Fruit fly (Drosophila melanogaster) whole organism, prepupa: Measurements from ENCODE around the gene rno.

Experiments
- Blimp-1 ChIP-seq: fragments of 200-800 bp; sonication (Bioruptor generic); optimal IDR thresholded peaks from 3 replicates; lab custom pipeline; 2017; ENCODE audit warnings: missing biosample characterization, missing genetic modification characterization, mild to moderate bottlenecking, moderate library complexity, missing genetic modification reagents
- CG10631 ChIP-seq: fragments of 200-800 bp; sonication (Bioruptor generic); optimal IDR thresholded peaks from 2 replicates; lab custom pipeline; 2016; ENCODE audit warnings: missing biosample characterization, missing genetic modification characterization
- CG10669 ChIP-seq: fragments of 200-800 bp; sonication (Bioruptor generic); optimal IDR thresholded peaks from 3 replicates; lab custom pipeline; 2018; ENCODE audit warnings: missing biosample characterization, mild to moderate bottlenecking, missing genetic modification characterization, moderate library complexity
- CG11294 ChIP-seq: fragments of 200-800 bp; sonication (Bioruptor generic); IDR thresholded peaks from 2 replicates; pipeline ENCODE4 v1.3.6; 2022; ENCODE audit warnings: missing biosample characterization, missing genetic modification characterization
- CG11762 ChIP-seq: fragments of 200-800 bp; sonication (Bioruptor generic); optimal IDR thresholded peaks from 3 replicates; lab custom pipeline; 2016; ENCODE audit warnings: missing biosample characterization, missing genetic modification characterization; ENCODE audit not compliant: insufficient read depth
- CG15336 ChIP-seq: fragments of 200-800 bp; sonication (Bioruptor generic); IDR thresholded peaks from 2 replicates; pipeline ENCODE4 v1.3.6; 2022; ENCODE audit warnings: missing biosample characterization, missing genetic modification characterization
- CG1621 ChIP-seq: fragments of 200-800 bp; sonication (Bioruptor generic); optimal IDR thresholded peaks from 3 replicates; lab custom pipeline; 2018; ENCODE audit warnings: missing biosample characterization, mild to moderate bottlenecking, missing genetic modification characterization
- CG16779 ChIP-seq: fragments of 200-800 bp; sonication (Bioruptor generic); optimal IDR thresholded peaks from 3 replicates; lab custom pipeline; 2017; ENCODE audit warnings: missing biosample characterization, mild to moderate bottlenecking, missing genetic modification characterization
- CG3032 ChIP-seq: fragments of 200-800 bp; optimal IDR thresholded peaks from 2 replicates; lab custom pipeline; 2019; ENCODE audit warnings: missing biosample characterization, mild to moderate bottlenecking, missing genetic modification characterization, moderate library complexity
- CG31627 ChIP-seq: fragments of 200-800 bp; sonication (Bioruptor generic); optimal IDR thresholded peaks from 3 replicates; lab custom pipeline; 2016; ENCODE audit warnings: missing biosample characterization, missing genetic modification characterization
- CG32006 ChIP-seq: fragments of 200-800 bp; sonication (Bioruptor generic); optimal IDR thresholded peaks from 3 replicates; lab custom pipeline; 2017; ENCODE audit warnings: missing biosample characterization, mild to moderate bottlenecking, missing genetic modification characterization
- CG34406 ChIP-seq: fragments of 200-800 bp; sonication (Bioruptor generic); optimal IDR thresholded peaks from 3 replicates; lab custom pipeline; 2016; ENCODE audit warnings: missing biosample characterization, missing genetic modification characterization
- CG3919 ChIP-seq: fragments of 200-800 bp; sonication (Bioruptor generic); optimal IDR thresholded peaks from 3 replicates; lab custom pipeline; 2016; ENCODE audit warnings: missing biosample characterization, missing genetic modification characterization
- CG4318 ChIP-seq: fragments of 200-800 bp; sonication (Bioruptor generic); optimal IDR thresholded peaks from 3 replicates; lab custom pipeline; 2017; ENCODE audit warnings: missing biosample characterization, mild to moderate bottlenecking, missing genetic modification characterization
- CG6163 ChIP-seq: fragments of 200-800 bp; sonication (Bioruptor generic); IDR thresholded peaks from 3 replicates; pipeline ENCODE4 v1.3.6; 2022; ENCODE audit warnings: missing biosample characterization, missing genetic modification characterization
- CG6276 ChIP-seq: fragments of 200-800 bp; sonication (Bioruptor generic); optimal IDR thresholded peaks from 2 replicates; lab custom pipeline; 2017; ENCODE audit warnings: missing biosample characterization, mild to moderate bottlenecking, missing genetic modification characterization
- CG6808 ChIP-seq: fragments of 200-800 bp; sonication (Bioruptor generic); optimal IDR thresholded peaks from 3 replicates; lab custom pipeline; 2017; ENCODE audit warnings: missing biosample characterization, missing genetic modification characterization, mild to moderate bottlenecking, moderate library complexity, missing genetic modification reagents
- CG6854 ChIP-seq: fragments of 200-800 bp; sonication (Bioruptor generic); optimal IDR thresholded peaks from 2 replicates; lab custom pipeline; 2017; ENCODE audit warnings: missing biosample characterization, mild to moderate bottlenecking, missing genetic modification characterization
- CG7368 ChIP-seq: fragments of 200-800 bp; sonication (Bioruptor generic); optimal IDR thresholded peaks from 3 replicates; lab custom pipeline; 2016; ENCODE audit warnings: missing biosample characterization, missing genetic modification characterization
- CG8119 ChIP-seq: fragments of 200-800 bp; sonication (Bioruptor generic); IDR thresholded peaks from 3 replicates; pipeline ENCODE4 v1.3.6; 2022; ENCODE audit warnings: missing biosample characterization, missing genetic modification characterization
- CG8632 ChIP-seq: fragments of 200-800 bp; sonication (Bioruptor generic); optimal IDR thresholded peaks from 3 replicates; lab custom pipeline; 2016; ENCODE audit warnings: missing biosample characterization, missing genetic modification characterization
- Eip75B ChIP-seq: fragments of 200-800 bp; sonication (Bioruptor generic); optimal IDR thresholded peaks from 3 replicates; lab custom pipeline; 2016; ENCODE audit warnings: missing biosample characterization, missing genetic modification characterization
- Eip78C ChIP-seq: fragments of 200-800 bp; sonication (Bioruptor generic); peaks from one replicate; lab custom pipeline; 2016; ENCODE audit warnings: missing biosample characterization, missing genetic modification characterization
- Eip93F ChIP-seq: fragments of 200-800 bp; sonication (Bioruptor generic); optimal IDR thresholded peaks from 2 replicates; lab custom pipeline; 2016; ENCODE audit warnings: missing biosample characterization, mild to moderate bottlenecking, missing genetic modification characterization
- Ets96B ChIP-seq: fragments of 200-800 bp; optimal IDR thresholded peaks from 2 replicates; lab custom pipeline; 2019; ENCODE audit warnings: missing biosample characterization, mild to moderate bottlenecking, missing genetic modification characterization, moderate library complexity
- Gug ChIP-seq: fragments of 200-800 bp; sonication (Bioruptor generic); IDR thresholded peaks from 2 replicates; pipeline ENCODE4 v1.3.6; 2022; ENCODE audit warnings: missing biosample characterization, missing genetic modification characterization
- Hr39 ChIP-seq: fragments of 200-800 bp; sonication (Bioruptor generic); optimal IDR thresholded peaks from 2 replicates; lab custom pipeline; 2016; ENCODE audit warnings: missing biosample characterization, missing genetic modification characterization
- Hr4 ChIP-seq: fragments of 200-800 bp; sonication (Bioruptor generic); optimal IDR thresholded peaks from 3 replicates; lab custom pipeline; 2016; ENCODE audit warnings: missing biosample characterization, missing genetic modification characterization
- Lpt ChIP-seq: fragments of 200-800 bp; sonication (Bioruptor generic); optimal IDR thresholded peaks from 3 replicates; lab custom pipeline; 2016; ENCODE audit warnings: missing biosample characterization, missing genetic modification characterization
- Met ChIP-seq: fragments of 200-800 bp; sonication (Bioruptor generic); optimal IDR thresholded peaks from 3 replicates; lab custom pipeline; 2016; ENCODE audit warnings: missing biosample characterization, missing genetic modification characterization
- OdsH ChIP-seq: fragments of 200-800 bp; sonication (Bioruptor generic); optimal IDR thresholded peaks from 3 replicates; lab custom pipeline; 2016; ENCODE audit warnings: missing biosample characterization, missing genetic modification characterization
- Smox ChIP-seq: fragments of 200-800 bp; sonication (Bioruptor generic); optimal IDR thresholded peaks from 3 replicates; lab custom pipeline; 2016; ENCODE audit warnings: missing biosample characterization, missing genetic modification characterization
- Sox102F ChIP-seq: fragments of 200-800 bp; sonication (Bioruptor generic); optimal IDR thresholded peaks from 2 replicates; lab custom pipeline; 2016; ENCODE audit warnings: missing biosample characterization, mild to moderate bottlenecking, missing genetic modification characterization
- Sox14 ChIP-seq: fragments of 200-800 bp; sonication (Bioruptor generic); optimal IDR thresholded peaks from 3 replicates; lab custom pipeline; 2016; ENCODE audit warnings: missing biosample characterization, missing genetic modification characterization
- achi ChIP-seq: fragments of 200-800 bp; sonication (Bioruptor generic); optimal IDR thresholded peaks from 3 replicates; lab custom pipeline; 2016; ENCODE audit warnings: missing biosample characterization, missing genetic modification characterization
- acj6 ChIP-seq: fragments of 200-800 bp; sonication (Bioruptor generic); optimal IDR thresholded peaks from 3 replicates; lab custom pipeline; 2016; ENCODE audit warnings: missing biosample characterization, missing genetic modification characterization
- cyc ChIP-seq: fragments of 200-800 bp; sonication (Bioruptor generic); optimal IDR thresholded peaks from 3 replicates; lab custom pipeline; 2016; ENCODE audit warnings: missing biosample characterization, missing genetic modification characterization
- dac ChIP-seq: fragments of 200-800 bp; sonication (Bioruptor generic); optimal IDR thresholded peaks from 2 replicates; lab custom pipeline; 2017; ENCODE audit warnings: missing biosample characterization, mild to moderate bottlenecking, missing genetic modification characterization
- eg ChIP-seq: fragments of 200-800 bp; sonication (Bioruptor generic); IDR thresholded peaks from 3 replicates; pipeline ENCODE4 v1.3.6; 2022; ENCODE audit warnings: missing biosample characterization, missing genetic modification characterization
- esn ChIP-seq: fragments of 200-800 bp; sonication (Bioruptor generic); optimal IDR thresholded peaks from 2 replicates; lab custom pipeline; 2016; ENCODE audit warnings: missing biosample characterization, mild to moderate bottlenecking, missing genetic modification characterization, moderate library complexity
- fd59A ChIP-seq: fragments of 200-800 bp; sonication (Bioruptor generic); optimal IDR thresholded peaks from 2 replicates; lab custom pipeline; 2017; ENCODE audit warnings: missing biosample characterization, mild to moderate bottlenecking, missing genetic modification characterization, missing genetic modification reagents
- fd85E ChIP-seq: fragments of 200-800 bp; sonication (Bioruptor generic); optimal IDR thresholded peaks from 3 replicates; lab custom pipeline; 2016; ENCODE audit warnings: missing biosample characterization, missing genetic modification characterization
- fkh ChIP-seq: fragments of 200-800 bp; sonication (Bioruptor generic); optimal IDR thresholded peaks from 3 replicates; lab custom pipeline; 2017; ENCODE audit warnings: missing biosample characterization, mild to moderate bottlenecking, missing genetic modification characterization, moderate library complexity
- net ChIP-seq: fragments of 200-800 bp; sonication (Bioruptor generic); optimal IDR thresholded peaks from 3 replicates; lab custom pipeline; 2016; ENCODE audit warnings: missing biosample characterization, missing genetic modification characterization
- salr ChIP-seq, 2 experiments: fragments of 200-800 bp; sonication (Bioruptor generic); optimal IDR thresholded peaks; 3 replicates each; lab custom pipeline; 2016 to 2018; ENCODE audit warnings: missing biosample characterization in 2 of 2, missing genetic modification characterization in 2 of 2, mild to moderate bottlenecking in 1 of 2
- spab ChIP-seq: fragments of 200-800 bp; sonication (Bioruptor generic); optimal IDR thresholded peaks from 2 replicates; lab custom pipeline; 2017; ENCODE audit warnings: missing biosample characterization, mild to moderate bottlenecking, missing genetic modification characterization, missing genetic modification reagents
- ss ChIP-seq, 2 experiments: fragments of 200-800 bp; sonication (Bioruptor generic); optimal IDR thresholded peaks; 2 replicates in 1 of 2; 3 replicates in 1 of 2; lab custom pipeline; 2017 to 2018; ENCODE audit warnings: mild to moderate bottlenecking in 2 of 2, missing biosample characterization in 2 of 2, missing genetic modification characterization in 2 of 2, moderate library complexity in 1 of 2
- svp ChIP-seq: fragments of 200-800 bp; sonication (Bioruptor generic); peaks from one replicate; lab custom pipeline; 2016; ENCODE audit warnings: missing biosample characterization, missing genetic modification characterization
- topi ChIP-seq: fragments of 200-800 bp; sonication (Bioruptor generic); optimal IDR thresholded peaks from 3 replicates; lab custom pipeline; 2016; ENCODE audit warnings: missing biosample characterization, missing genetic modification characterization
- vri ChIP-seq: fragments of 200-800 bp; sonication (Bioruptor generic); optimal IDR thresholded peaks from 3 replicates; lab custom pipeline; 2016; ENCODE audit warnings: missing biosample characterization, mild to moderate bottlenecking, missing genetic modification characterization

rno gene

DNA sequence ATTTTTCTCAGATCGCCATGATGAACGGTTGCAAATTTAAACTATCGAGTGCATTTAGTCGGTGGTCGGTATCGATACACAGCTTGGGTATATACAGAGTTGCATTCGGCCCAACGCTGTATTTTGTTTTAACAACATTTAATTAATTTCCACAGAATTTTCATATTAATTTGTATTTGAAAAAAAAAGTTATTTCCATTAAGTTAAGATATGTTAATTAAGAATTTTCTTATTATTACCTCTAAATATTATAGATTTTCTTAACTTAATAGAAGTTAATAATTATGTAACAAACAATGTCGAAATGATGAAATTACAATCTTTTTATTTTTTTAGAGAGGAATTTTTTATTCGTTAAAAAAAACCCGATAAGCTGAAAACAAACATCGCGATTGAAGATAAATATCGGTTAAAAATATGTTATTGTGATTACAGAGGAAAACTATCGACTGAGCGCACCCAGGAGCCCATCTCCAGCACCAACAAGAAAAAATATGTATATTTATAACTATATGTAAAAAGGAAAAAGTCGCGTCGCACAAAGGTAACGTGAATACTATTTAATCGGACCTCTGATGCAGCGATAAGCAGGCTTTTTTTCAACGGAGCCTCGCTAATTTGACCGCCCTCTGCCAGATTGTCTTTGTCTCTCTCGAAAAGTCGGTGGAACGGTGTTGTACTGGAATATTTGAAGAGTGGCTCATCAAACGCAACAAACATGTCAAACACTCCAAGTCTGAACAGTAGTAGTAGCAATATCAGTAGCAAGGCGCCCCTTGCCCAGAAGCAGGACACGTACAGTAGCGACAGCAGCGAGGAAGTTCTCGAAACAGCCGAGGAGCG is at the start of gene rno, which contains the start of gene mri:
TSS of gene rno (minus strand) at position 9 of the 843 bp plus-strand sequence.
TSS of gene mri (plus strand) at position 421 of the 843 bp plus-strand sequence.
- TF ChIP-seq OdsH (GFP tag; lab: Kevin White, UChicago): peak; percentile 59
- peak; percentile 24 for TF ChIP-seq Sox14
- no peak for TF ChIP-seq Hr39 (GFP tag; lab: Kevin White, UChicago)
- TF ChIP-seq Gug (GFP tag; lab: Robert Waterston, UW): 0 out of 2 replicates have a peak, but pooled peaks have one; percentile 25
- no peak for TF ChIP-seq CG4318 (GFP tag; lab: Kevin White, UChicago)
- TF ChIP-seq CG6163 (GFP tag; lab: Robert Waterston, UW): peak; percentile 52; the same call in 2 of the 3 replicates
- TF ChIP-seq CG15336: peak; percentile 34; the same call in 1 of the 2 replicates
- peak; percentile 59 for TF ChIP-seq CG34406 (GFP tag; lab: Kevin White, UChicago)
- no peak for TF ChIP-seq spab (GFP tag; lab: Kevin White, UChicago)
- TF ChIP-seq svp (GFP tag; lab: Kevin White, UChicago): no peak
- peak; percentile 39 for TF ChIP-seq CG6854
- TF ChIP-seq CG6276 (GFP tag; lab: Kevin White, UChicago): no peak
- no peak for TF ChIP-seq vri (GFP tag; lab: Kevin White, UChicago)
- no peak for TF ChIP-seq CG16779 (tag; lab: Kevin White, UChicago)
- TF ChIP-seq CG11294 (GFP tag; lab: Robert Waterston, UW): peak; percentile 11; the same call in 1 of the 2 replicates
- peak; percentile 51 for TF ChIP-seq CG32006 (GFP tag; lab: Kevin White, UChicago)
- TF ChIP-seq CG10669 (GFP tag; lab: Kevin White, UChicago): no peak
- no peak for TF ChIP-seq Lpt (GFP tag; lab: Kevin White, UChicago)
- TF ChIP-seq fkh (GFP tag; lab: Kevin White, UChicago): peak; percentile 81
- TF ChIP-seq CG8632 (GFP tag; lab: Kevin White, UChicago): peak; percentile 64
- peak; percentile 57 for TF ChIP-seq achi (GFP tag; lab: Kevin White, UChicago)
- TF ChIP-seq Sox102F (GFP tag; lab: Kevin White, UChicago): peak; percentile 28
- TF ChIP-seq CG31627 (GFP tag; lab: Kevin White, UChicago): peak; percentile 40
- peak; percentile 32 for TF ChIP-seq cyc (GFP tag; lab: Kevin White, UChicago)
- TF ChIP-seq fd85E (GFP tag; lab: Kevin White, UChicago): no peak
- TF ChIP-seq CG3032 (tag; lab: Kevin White, UChicago): peak; percentile 72
- peak; percentile 53 for TF ChIP-seq acj6 (GFP tag; lab: Kevin White, UChicago)
- no peak for TF ChIP-seq Hr4
- TF ChIP-seq CG8119: peak; percentile 51; the same call in 1 of the 3 replicates
- peak; percentile 52 for TF ChIP-seq Eip93F (GFP tag; lab: Kevin White, UChicago)
- TF ChIP-seq Smox (GFP tag; lab: Kevin White, UChicago): no peak
- TF ChIP-seq ss (GFP tag; optimal IDR thresholded peaks at IDR 0.05; lab: Kevin White, UChicago): peak in 1 of 2 experiments; percentile 19
- no peak for TF ChIP-seq CG1621 (tag; lab: Kevin White, UChicago)
- no peak for TF ChIP-seq CG7368
- TF ChIP-seq dac: no peak
- no peak for TF ChIP-seq Met (GFP tag; lab: Kevin White, UChicago)
- TF ChIP-seq eg (GFP tag; lab: Robert Waterston, UW): peak; percentile 82
- TF ChIP-seq Eip78C (GFP tag; lab: Kevin White, UChicago): peak; percentile 39
- no peak for TF ChIP-seq Blimp-1
- TF ChIP-seq topi (GFP tag; lab: Kevin White, UChicago): no peak
- TF ChIP-seq Ets96B (tag; lab: Kevin White, UChicago): peak; percentile 59
- peak; percentile 58 for TF ChIP-seq esn (GFP tag; lab: Kevin White, UChicago)
- no peak for TF ChIP-seq salr (GFP tag; optimal IDR thresholded peaks at IDR 0.05; lab: Kevin White, UChicago)
- no peak for TF ChIP-seq CG6808 (GFP tag; lab: Kevin White, UChicago)
- TF ChIP-seq CG11762: no peak
- TF ChIP-seq Eip75B (GFP tag; lab: Kevin White, UChicago): no peak
- TF ChIP-seq CG3919 (GFP tag; lab: Kevin White, UChicago): peak; percentile 59
- peak; percentile 77 for TF ChIP-seq CG10631 (GFP tag; lab: Kevin White, UChicago)
- TF ChIP-seq fd59A (GFP tag; lab: Kevin White, UChicago): no peak
- TF ChIP-seq net (GFP tag; lab: Kevin White, UChicago): no peak
